Fruit fly (Drosophila melanogaster) Kc167 (cell line): ENCODE measurements around the gene tfc.

Experiments
- Myc ChIP-seq: fragments of >200 bp; optimal IDR thresholded peaks from 2 replicates; lab custom pipeline; 2017; ENCODE audit warnings: missing external identifiers
- Sin3A ChIP-seq: fragments of >200 bp; optimal IDR thresholded peaks from 2 replicates; lab custom pipeline; 2018; ENCODE audit warnings: missing external identifiers
- h ChIP-seq: fragments of >200 bp; optimal IDR thresholded peaks from 3 replicates; lab custom pipeline; 2018; ENCODE audit warnings: missing external identifiers
- insv ChIP-seq: fragments of >200 bp; optimal IDR thresholded peaks from 3 replicates; lab custom pipeline; 2018; ENCODE audit warnings: missing external identifiers
- psq ChIP-seq: fragments of >200 bp; optimal IDR thresholded peaks from 2 replicates; lab custom pipeline; 2017; ENCODE audit warnings: missing external identifiers
- ttk ChIP-seq: sonication (Bioruptor generic); optimal IDR thresholded peaks from 2 replicates; lab custom pipeline; 2017; ENCODE audit warnings: missing external identifiers

DNA sequence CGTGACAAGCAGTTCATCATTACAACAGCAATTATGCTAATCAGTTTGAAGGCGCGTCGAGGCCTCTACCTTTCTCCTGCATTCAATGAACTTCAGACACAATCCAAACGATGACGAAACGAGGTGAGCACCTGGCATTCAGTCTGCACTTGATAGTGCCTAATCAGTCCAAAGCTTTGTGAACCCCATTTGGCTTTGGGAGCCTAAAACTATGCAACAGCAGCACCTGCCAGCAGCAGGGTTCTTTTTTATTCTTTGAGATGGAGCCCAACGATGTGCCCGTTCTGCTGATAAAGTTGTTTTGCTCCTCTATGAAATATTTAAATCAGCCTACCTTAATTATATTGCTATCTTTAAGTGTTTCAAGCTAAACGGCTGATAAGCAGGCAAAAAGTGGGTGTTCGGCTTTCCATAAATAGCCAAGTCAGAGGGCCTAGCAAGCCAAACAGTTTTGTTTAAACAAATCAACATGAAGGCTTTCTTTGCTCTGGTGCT is 28.9 kb upstream of the tfc start, which contains the start of gene LysS:
- no peak for TF ChIP-seq psq
- TF ChIP-seq Sin3A (lab: Kevin White, UChicago), result no peak
- TF ChIP-seq h (lab: Kevin White, UChicago), result no peak
- TF ChIP-seq Myc (lab: Kevin White, UChicago), result no peak
- no peak for TF ChIP-seq insv (lab: Kevin White, UChicago)
- TF ChIP-seq ttk (lab: Kevin White, UChicago), result no peak
